Worm (Caenorhabditis elegans): ENCODE measurements around the gene Y55B1BL.2.

- TF ChIP-seq dao-5 (tag; optimal IDR thresholded peaks at IDR 0.05): no peak
- no peak for TF ChIP-seq him-1 (tag; optimal IDR thresholded peaks at IDR 0.05)
Observed at ce11 chrIII:423875-424274, 21.3 kb downstream of the Y55B1BL.2 start.
